Worm (Caenorhabditis elegans): Measurements from ENCODE around the gene F43C9.2.

ce11 chrX:4821602-4822001 is 38.2 kb downstream of the F43C9.2 start:
- TF ChIP-seq flt-1 (GFP tag; IDR thresholded peaks at IDR 0.05), result no peak
- no peak for TF ChIP-seq med-1 (GFP tag; optimal IDR thresholded peaks at IDR 0.05; ENCODE audit: insufficient read depth)
- TF ChIP-seq ref-1 (GFP tag; conservative IDR thresholded peaks at IDR 0.05), result no peak
